Worm (Caenorhabditis elegans) whole organism, L2 larva: Measurements from ENCODE around the gene nhr-28.

Experiments used
- F13H6.1 ChIP-seq: sonication (generic microtip); optimal IDR thresholded peaks from 2 replicates; lab custom pipeline; 2016; ENCODE audit warnings: missing genetic modification characterization, missing compliant biosample characterization
- R02D3.7 ChIP-seq: fragments of 150-350 bp; optimal IDR thresholded peaks from 2 replicates; lab custom pipeline; 2014; ENCODE audit warnings: missing biosample characterization, missing genetic modification characterization
- Y55F3AM.14 ChIP-seq: fragments of 200-800 bp; sonication (Bioruptor generic); optimal IDR thresholded peaks from 2 replicates; lab custom pipeline; 2018; ENCODE audit warnings: mild to moderate bottlenecking, missing genetic modification characterization, missing compliant biosample characterization
- alr-1 ChIP-seq: fragments of 150-350 bp; optimal IDR thresholded peaks from 2 replicates; lab custom pipeline; 2014; ENCODE audit warnings: missing biosample characterization, missing genetic modification characterization
- ama-1 ChIP-seq: fragments of 150-350 bp; optimal IDR thresholded peaks from 2 replicates; lab custom pipeline; 2018; ENCODE audit warnings: inconsistent platforms
- ceh-16 ChIP-seq: fragments of 150-350 bp; optimal IDR thresholded peaks from 2 replicates; lab custom pipeline; 2014; ENCODE audit warnings: missing biosample characterization, missing genetic modification characterization
- ceh-82 ChIP-seq: fragments of 150-350 bp; optimal IDR thresholded peaks from 2 replicates; lab custom pipeline; 2014; ENCODE audit warnings: missing biosample characterization, missing genetic modification characterization
- crh-2 ChIP-seq: sonication (generic microtip); optimal IDR thresholded peaks from 2 replicates; lab custom pipeline; 2017; ENCODE audit warnings: missing biosample characterization, missing genetic modification characterization
- dmd-4 ChIP-seq: sonication (generic microtip); optimal IDR thresholded peaks from 2 replicates; lab custom pipeline; 2017; ENCODE audit warnings: missing biosample characterization, missing genetic modification characterization
- egl-27 ChIP-seq: sonication (generic microtip); optimal IDR thresholded peaks from 3 replicates; lab custom pipeline; 2017; ENCODE audit warnings: missing biosample characterization, missing genetic modification reagents, missing genetic modification characterization
- fos-1 ChIP-seq: fragments of 150-350 bp; optimal IDR thresholded peaks from 2 replicates; lab custom pipeline; 2014; ENCODE audit warnings: missing biosample characterization, missing genetic modification characterization
- gmeb-1 ChIP-seq: fragments of 150-350 bp; optimal IDR thresholded peaks from 2 replicates; lab custom pipeline; 2014; ENCODE audit warnings: missing biosample characterization, missing genetic modification characterization
- lin-11 ChIP-seq: fragments of 150-350 bp; sonication (generic microtip); optimal IDR thresholded peaks from 2 replicates; lab custom pipeline; 2014; ENCODE audit warnings: missing biosample characterization, missing genetic modification characterization, inconsistent platforms, mixed read lengths
- lin-13 ChIP-seq: fragments of 150-350 bp; optimal IDR thresholded peaks from 2 replicates; lab custom pipeline; 2014; ENCODE audit warnings: missing biosample characterization, missing genetic modification reagents, missing genetic modification characterization
- lsy-2 ChIP-seq, 2 experiments: fragments of 150-350 bp in 1 of 2; sonication (generic microtip) in 1 of 2; optimal IDR thresholded peaks; 2 replicates each; lab custom pipeline; 2014 to 2017; ENCODE audit warnings: missing biosample characterization in 2 of 2, missing genetic modification characterization in 2 of 2
- mbf-1 ChIP-seq: sonication (generic microtip); optimal IDR thresholded peaks from 2 replicates; lab custom pipeline; 2017; ENCODE audit warnings: missing biosample characterization, missing genetic modification characterization
- mdl-1 ChIP-seq, 2 experiments: fragments of 150-350 bp in 1 of 2; sonication (generic microtip) in 1 of 2; optimal IDR thresholded peaks; 2 replicates each; lab custom pipeline; 2017; ENCODE audit warnings: missing biosample characterization in 2 of 2, missing genetic modification characterization in 2 of 2
- nhr-12 ChIP-seq: fragments of 150-350 bp; optimal IDR thresholded peaks from 2 replicates; lab custom pipeline; 2014; ENCODE audit warnings: missing biosample characterization, missing genetic modification characterization
- nhr-21 ChIP-seq: fragments of 150-350 bp; optimal IDR thresholded peaks from 2 replicates; lab custom pipeline; 2014; ENCODE audit warnings: missing biosample characterization, missing genetic modification characterization
- nhr-23 ChIP-seq: fragments of 150-350 bp; optimal IDR thresholded peaks from 2 replicates; lab custom pipeline; 2014; ENCODE audit warnings: missing biosample characterization, missing genetic modification reagents, missing genetic modification characterization
- nhr-237 ChIP-seq: fragments of 150-350 bp; optimal IDR thresholded peaks from 2 replicates; lab custom pipeline; 2014; ENCODE audit warnings: missing biosample characterization, missing genetic modification characterization
- nhr-25 ChIP-seq: fragments of 150-350 bp; sonication (generic microtip); optimal IDR thresholded peaks from 3 replicates; lab custom pipeline; 2014; ENCODE audit warnings: missing biosample characterization, missing genetic modification characterization
- nhr-77 ChIP-seq: fragments of 150-350 bp; optimal IDR thresholded peaks from 2 replicates; lab custom pipeline; 2014; ENCODE audit warnings: missing biosample characterization, missing genetic modification characterization
- peb-1 ChIP-seq: fragments of 150-350 bp; optimal IDR thresholded peaks from 2 replicates; lab custom pipeline; 2014; ENCODE audit warnings: missing biosample characterization, missing genetic modification characterization
- sem-4 ChIP-seq: fragments of 150-350 bp; optimal IDR thresholded peaks from 2 replicates; lab custom pipeline; 2014; ENCODE audit warnings: missing biosample characterization, missing genetic modification reagents, missing genetic modification characterization
- skn-1 ChIP-seq: sonication (generic microtip); optimal IDR thresholded peaks from 2 replicates; lab custom pipeline; 2017; ENCODE audit warnings: missing biosample characterization, missing genetic modification characterization
- sma-9 ChIP-seq, 2 experiments: fragments of 150-350 bp in 1 of 2; sonication (generic microtip) in 1 of 2; optimal IDR thresholded peaks; 2 replicates each; lab custom pipeline; 2014 to 2016; ENCODE audit warnings: missing genetic modification characterization in 2 of 2, mild to moderate bottlenecking in 1 of 2, missing biosample characterization in 1 of 2, missing compliant biosample characterization in 1 of 2, missing genetic modification reagents in 1 of 2, moderate library complexity in 1 of 2
- snpc-4 ChIP-seq: fragments of 150-350 bp; optimal IDR thresholded peaks from 2 replicates; lab custom pipeline; 2014; ENCODE audit warnings: missing biosample characterization, missing genetic modification characterization
- zag-1 ChIP-seq: fragments of 150-350 bp; optimal IDR thresholded peaks from 2 replicates; lab custom pipeline; 2014; ENCODE audit warnings: missing biosample characterization, missing genetic modification characterization
- ztf-1 ChIP-seq: fragments of 200-800 bp; sonication (Bioruptor generic); conservative IDR thresholded peaks from 2 replicates; pipeline ENCODE4 v1.3.6; 2022; ENCODE audit warnings: missing genetic modification characterization, missing compliant biosample characterization

Gene nhr-28

DNA sequence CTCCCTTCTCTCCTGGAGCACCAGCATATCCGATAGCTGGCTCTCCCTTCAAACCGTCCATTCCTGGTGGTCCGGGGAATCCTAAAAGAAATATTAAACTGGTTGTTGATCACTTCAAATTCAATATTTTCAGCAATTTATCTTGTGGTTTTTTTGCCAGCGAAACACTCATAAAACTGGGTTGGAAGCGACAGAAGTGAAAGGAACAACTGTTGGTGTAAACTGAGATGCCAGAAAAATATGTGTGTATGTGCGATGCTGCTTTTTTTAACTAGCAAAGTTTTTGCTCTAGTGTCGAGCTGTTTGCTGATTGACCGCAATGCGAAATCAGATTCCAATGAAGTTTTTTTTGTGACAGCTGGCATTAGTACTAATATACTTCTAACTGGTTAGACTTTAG, 32.4 kb downstream of the nhr-28 start:
- TF ChIP-seq gmeb-1 (no peak), mdl-1 (tag; optimal IDR thresholded peaks at IDR 0.05; lab: Kevin White, UChicago) (no peak), dmd-4 (tag; lab: Kevin White, UChicago) (no peak), nhr-23 (tag; lab: Kevin White, UChicago) (no peak), mbf-1 (tag; lab: Kevin White, UChicago) (no peak), Y55F3AM.14 (GFP tag; lab: Kevin White, UChicago) (no peak), ceh-16 (tag; lab: Kevin White, UChicago) (no peak), sem-4 (no peak), nhr-77 (no peak), zag-1 (tag; lab: Kevin White, UChicago) (no peak), nhr-12 (no peak)

DNA sequence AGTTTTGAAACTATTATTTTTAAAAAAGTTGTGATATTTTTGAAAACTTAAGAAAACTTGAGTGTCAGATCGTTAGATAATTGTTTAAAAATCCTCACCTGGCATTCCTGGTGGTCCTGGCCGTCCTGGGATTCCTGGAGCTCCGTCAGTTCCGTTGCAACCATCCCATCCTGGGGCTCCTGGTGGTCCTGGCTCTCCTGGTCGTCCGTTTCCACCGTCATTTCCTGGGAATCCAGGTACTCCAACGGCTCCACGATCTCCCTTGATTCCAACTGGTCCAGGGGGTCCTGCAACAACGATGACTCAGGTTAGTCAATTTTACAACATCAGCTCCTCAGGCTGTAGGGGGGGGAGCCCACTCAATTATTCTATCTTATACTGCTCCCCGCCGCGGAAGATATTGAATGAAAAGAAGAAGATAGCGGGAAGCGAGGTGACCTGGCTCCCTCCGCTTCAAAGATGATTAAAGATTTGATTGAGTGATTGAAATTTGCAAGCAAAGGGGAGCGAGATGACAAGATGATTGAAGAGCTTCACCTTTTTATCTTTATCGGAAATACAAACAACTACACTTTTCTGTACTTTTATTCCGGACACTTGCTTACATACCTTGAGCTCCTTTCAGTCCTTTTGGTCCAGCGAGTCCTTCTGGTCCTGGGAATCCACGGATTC, 33.0 kb downstream of the nhr-28 start:
- TF ChIP-seq nhr-25 (tag; lab: Kevin White, UChicago) (no peak), egl-27 (tag; lab: Kevin White, UChicago) (no peak), sma-9 (GFP tag; optimal IDR thresholded peaks at IDR 0.05; lab: Kevin White, UChicago) (peak; percentile 58), sma-9 (tag; optimal IDR thresholded peaks at IDR 0.05; lab: Kevin White, UChicago) (no peak), R02D3.7 (no peak), ztf-1 (GFP tag; lab: Robert Waterston, UW) (no peak)
- TF ChIP-seq, all 48 proteins: peak for 1

DNA sequence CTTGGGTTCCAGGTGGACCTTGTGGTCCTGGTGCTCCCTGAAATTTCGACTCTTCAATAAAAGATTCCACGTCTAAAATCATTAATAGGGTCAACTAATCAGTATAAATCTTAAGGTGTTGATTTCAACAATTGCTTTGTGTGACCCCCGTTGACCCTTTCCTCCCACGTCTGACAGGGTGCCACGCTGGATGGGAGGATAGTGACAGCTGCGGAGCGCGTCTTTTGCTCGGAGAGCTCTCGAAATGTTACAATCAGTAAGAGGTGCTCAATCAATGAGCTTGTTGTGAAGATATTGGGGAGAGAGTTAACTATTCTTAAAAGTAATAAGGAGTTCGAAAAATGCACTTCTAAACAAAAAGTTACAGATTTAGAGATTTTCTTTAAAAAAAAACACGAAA, 33.6 kb downstream of the nhr-28 start:
- no peak for TF ChIP-seq nhr-23 (tag; lab: Kevin White, UChicago)
- TF ChIP-seq sem-4, result no peak
- no peak for TF ChIP-seq lin-11 (tag; lab: Kevin White, UChicago)
- no peak for TF ChIP-seq nhr-21 (tag; lab: Kevin White, UChicago)
- TF ChIP-seq sma-9 (GFP tag; optimal IDR thresholded peaks at IDR 0.05; lab: Kevin White, UChicago), result peak; percentile 44
- TF ChIP-seq sma-9 (tag; optimal IDR thresholded peaks at IDR 0.05; lab: Kevin White, UChicago), result no peak
- TF ChIP-seq ztf-1 (GFP tag; lab: Robert Waterston, UW), result no peak
- TF ChIP-seq ama-1 (lab: Kevin White, UChicago), result no peak

DNA sequence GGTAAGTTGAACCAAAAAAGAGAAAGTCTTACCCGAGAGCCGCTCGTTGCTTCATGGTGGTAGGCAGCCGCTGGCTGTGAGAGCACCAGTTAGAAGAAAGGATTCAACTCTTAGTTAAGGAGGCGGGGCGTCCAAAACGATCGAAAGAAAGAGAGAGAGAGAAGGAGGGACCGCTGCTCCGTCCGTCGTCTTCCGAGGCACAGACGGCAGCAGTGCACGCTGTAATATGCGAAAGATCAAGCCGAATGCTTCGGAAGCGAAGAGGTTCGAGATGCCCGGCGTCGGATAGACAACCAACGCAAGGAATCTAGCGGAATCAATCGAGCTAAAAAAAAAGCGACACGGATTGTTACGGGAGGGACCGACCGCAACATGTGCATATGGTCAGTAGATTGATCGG, 34.5 kb downstream of the nhr-28 start, which contains the start of gene let-2:
Gene let-2, minus strand, starts transcription at position 68 of the 400 bp plus-strand sequence.
- TF ChIP-seq lin-13 (GFP tag; lab: Kevin White, UChicago) (no peak), ceh-16 (tag; lab: Kevin White, UChicago) (no peak), sma-9 (GFP tag; optimal IDR thresholded peaks at IDR 0.05; lab: Kevin White, UChicago) (peak; percentile 14), sma-9 (tag; optimal IDR thresholded peaks at IDR 0.05; lab: Kevin White, UChicago) (no peak), F13H6.1 (peak; percentile 53), crh-2 (tag; lab: Kevin White, UChicago) (no peak), ama-1 (lab: Kevin White, UChicago) (no peak), lin-11 (tag; lab: Kevin White, UChicago) (no peak), fos-1 (tag; lab: Kevin White, UChicago) (no peak), mdl-1 (tag; optimal IDR thresholded peaks at IDR 0.05; lab: Kevin White, UChicago) (no peak), lsy-2 (tag; optimal IDR thresholded peaks at IDR 0.05; lab: Kevin White, UChicago) (no peak)

- TF ChIP-seq peb-1 (no peak), lsy-2 (tag; optimal IDR thresholded peaks at IDR 0.05; lab: Kevin White, UChicago) (no peak), sma-9 (GFP tag; optimal IDR thresholded peaks at IDR 0.05; lab: Kevin White, UChicago) (peak; percentile 36), sma-9 (tag; optimal IDR thresholded peaks at IDR 0.05; lab: Kevin White, UChicago) (no peak)
- TF ChIP-seq, all 48 proteins: peak for 1
These were observed 35.2 kb downstream of the nhr-28 start for ce11 chrX:16389973-16390372.

- TF ChIP-seq ceh-82 (tag; lab: Kevin White, UChicago) (no peak), nhr-25 (tag; lab: Kevin White, UChicago) (no peak), ceh-16 (tag; lab: Kevin White, UChicago) (no peak), sem-4 (no peak), alr-1 (no peak), ama-1 (lab: Kevin White, UChicago) (no peak), snpc-4 (tag; lab: Kevin White, UChicago) (no peak), nhr-237 (tag; lab: Kevin White, UChicago) (no peak), skn-1 (tag; lab: Kevin White, UChicago) (no peak)
These were observed 36.3 kb downstream of the nhr-28 start for ce11 chrX:16391110-16391509.
